Fruit fly (Drosophila melanogaster) whole organism, embryonic: ENCODE measurements around the gene Seipin.
A peak's percentile ranks its signal among the peaks of the same experiment; 100 is the strongest.

Experiments
- B-H1 ChIP-seq: fragments of 200-800 bp; sonication (Bioruptor generic); IDR thresholded peaks from 3 replicates; pipeline ENCODE4 v1.3.6; 2022; ENCODE audit warnings: missing biosample characterization, missing genetic modification characterization
- CG1024 ChIP-seq: fragments of 200-800 bp; sonication (Bioruptor generic); IDR thresholded peaks from 2 replicates; pipeline ENCODE4 v1.3.6; 2022; ENCODE audit warnings: missing biosample characterization, missing genetic modification characterization
- CG10462 ChIP-seq: fragments of 200-800 bp; sonication (Bioruptor generic); optimal IDR thresholded peaks from 2 replicates; lab custom pipeline; 2016; ENCODE audit warnings: missing biosample characterization, missing genetic modification characterization
- CG10654 ChIP-seq: fragments of 200-800 bp; sonication (Bioruptor generic); optimal IDR thresholded peaks from 2 replicates; lab custom pipeline; 2016; ENCODE audit warnings: missing biosample characterization, missing genetic modification characterization
- CG11456 ChIP-seq: fragments of 200-800 bp; sonication (Bioruptor generic); IDR thresholded peaks from 3 replicates; pipeline ENCODE4 v1.3.6; 2022; ENCODE audit warnings: missing biosample characterization, missing genetic modification characterization
- CG12391 ChIP-seq: fragments of 200-800 bp; sonication (Bioruptor generic); optimal IDR thresholded peaks from 3 replicates; lab custom pipeline; 2018; ENCODE audit warnings: missing biosample characterization, mild to moderate bottlenecking, missing genetic modification characterization, moderate library complexity
- CG13424 ChIP-seq: fragments of 200-800 bp; sonication (Bioruptor generic); optimal IDR thresholded peaks from 2 replicates; lab custom pipeline; 2019; ENCODE audit warnings: missing biosample characterization, mild to moderate bottlenecking, missing genetic modification characterization, moderate library complexity
- CG14014 ChIP-seq: fragments of 200-800 bp; sonication (Bioruptor generic); IDR thresholded peaks from 2 replicates; pipeline ENCODE4 v1.3.6; 2022; ENCODE audit warnings: missing biosample characterization, missing genetic modification characterization
- CG14710 ChIP-seq: fragments of 200-800 bp; sonication (Bioruptor generic); optimal IDR thresholded peaks from 3 replicates; lab custom pipeline; 2019; ENCODE audit warnings: missing biosample characterization, mild to moderate bottlenecking, missing genetic modification characterization, moderate library complexity
- CG1647 ChIP-seq: fragments of 200-800 bp; sonication (Bioruptor generic); optimal IDR thresholded peaks from 3 replicates; lab custom pipeline; 2016; ENCODE audit warnings: missing biosample characterization, missing genetic modification characterization
- CG17912 ChIP-seq: fragments of 200-800 bp; sonication (Bioruptor generic); optimal IDR thresholded peaks from 2 replicates; lab custom pipeline; 2018; ENCODE audit warnings: missing biosample characterization, mild to moderate bottlenecking, missing genetic modification characterization
- CG2875 ChIP-seq: fragments of 200-800 bp; sonication (Bioruptor generic); optimal IDR thresholded peaks from 2 replicates; lab custom pipeline; 2017; ENCODE audit warnings: missing biosample characterization, mild to moderate bottlenecking, missing genetic modification characterization, missing genetic modification reagents
- CG31224 ChIP-seq: fragments of 200-800 bp; sonication (Bioruptor generic); IDR thresholded peaks from 2 replicates; pipeline ENCODE4 v1.3.6; 2022; ENCODE audit warnings: missing biosample characterization, missing genetic modification characterization
- CG31441 ChIP-seq: fragments of 200-800 bp; sonication (Bioruptor generic); IDR thresholded peaks from 2 replicates; pipeline ENCODE4 v1.3.6; 2022; ENCODE audit warnings: missing biosample characterization, missing genetic modification characterization
- CG3281 ChIP-seq: fragments of 200-800 bp; sonication (Bioruptor generic); optimal IDR thresholded peaks from 3 replicates; lab custom pipeline; 2017; ENCODE audit warnings: missing biosample characterization, mild to moderate bottlenecking, missing genetic modification characterization
- CG34376 ChIP-seq: fragments of 200-800 bp; sonication (Bioruptor generic); optimal IDR thresholded peaks from 2 replicates; lab custom pipeline; 2018; ENCODE audit warnings: missing biosample characterization, mild to moderate bottlenecking, missing genetic modification characterization
- CG4707 ChIP-seq: fragments of 200-800 bp; sonication (Bioruptor generic); optimal IDR thresholded peaks from 2 replicates; lab custom pipeline; 2018; ENCODE audit warnings: missing biosample characterization, mild to moderate bottlenecking, missing genetic modification characterization, moderate library complexity
- CG6272 ChIP-seq: fragments of 200-800 bp; sonication (Bioruptor generic); IDR thresholded peaks from 2 replicates; pipeline ENCODE4 v1.3.6; 2022; ENCODE audit warnings: missing biosample characterization, missing genetic modification characterization
- CG7745 ChIP-seq: fragments of 200-800 bp; sonication (Bioruptor generic); optimal IDR thresholded peaks from 2 replicates; lab custom pipeline; 2018; ENCODE audit warnings: missing biosample characterization, mild to moderate bottlenecking, missing genetic modification characterization, moderate library complexity
- CG8290 ChIP-seq, 3 experiments: fragments of 200-800 bp; sonication (Bioruptor generic); optimal IDR thresholded peaks; 2 replicates each; lab custom pipeline; 2016 to 2019; ENCODE audit warnings: missing biosample characterization in 3 of 3, missing genetic modification characterization in 3 of 3, mild to moderate bottlenecking in 2 of 3, moderate library complexity in 1 of 3
- CG8924 ChIP-seq: fragments of 200-800 bp; optimal IDR thresholded peaks from 3 replicates; lab custom pipeline; 2019; ENCODE audit warnings: missing biosample characterization, mild to moderate bottlenecking, missing genetic modification characterization, moderate library complexity
- CG9215 ChIP-seq: fragments of 200-800 bp; sonication (Bioruptor generic); IDR thresholded peaks from 2 replicates; pipeline ENCODE4 v1.3.6; 2022; ENCODE audit warnings: missing biosample characterization, missing genetic modification characterization
- ERR ChIP-seq: fragments of 200-800 bp; sonication (Bioruptor generic); optimal IDR thresholded peaks from 2 replicates; lab custom pipeline; 2016; ENCODE audit warnings: missing biosample characterization, missing genetic modification characterization
- Ets97D ChIP-seq: fragments of 200-800 bp; sonication (Bioruptor generic); optimal IDR thresholded peaks from 3 replicates; lab custom pipeline; 2016; ENCODE audit warnings: missing biosample characterization, missing genetic modification characterization
- HHEX ChIP-seq: fragments of 200-800 bp; sonication (Bioruptor generic); optimal IDR thresholded peaks from 3 replicates; lab custom pipeline; 2017; ENCODE audit warnings: missing biosample characterization, mild to moderate bottlenecking, missing genetic modification characterization, missing genetic modification reagents
- HLH3B ChIP-seq: fragments of 200-800 bp; sonication (Bioruptor generic); IDR thresholded peaks from 2 replicates; pipeline ENCODE4 v1.3.6; 2022; ENCODE audit warnings: missing biosample characterization, missing genetic modification characterization
- HLH4C ChIP-seq: fragments of 200-800 bp; sonication (Bioruptor generic); IDR thresholded peaks from 3 replicates; pipeline ENCODE4 v1.3.6; 2022; ENCODE audit warnings: missing biosample characterization, missing genetic modification characterization; ENCODE audit not compliant: partially characterized antibody
- NC2β ChIP-seq: fragments of 200-800 bp; sonication (Bioruptor generic); optimal IDR thresholded peaks from 2 replicates; lab custom pipeline; 2016; ENCODE audit warnings: missing biosample characterization, missing genetic modification characterization
- Oaz ChIP-seq: fragments of 200-800 bp; sonication (Bioruptor generic); IDR thresholded peaks from 2 replicates; pipeline ENCODE4 v1.3.6; 2022; ENCODE audit warnings: missing biosample characterization, missing genetic modification characterization
- Rfx ChIP-seq: fragments of 200-800 bp; sonication (Bioruptor generic); IDR thresholded peaks from 2 replicates; pipeline ENCODE4 v1.3.6; 2022; ENCODE audit warnings: missing biosample characterization, missing genetic modification characterization
- Sox100B ChIP-seq: fragments of 200-800 bp; sonication (Bioruptor generic); optimal IDR thresholded peaks from 3 replicates; lab custom pipeline; 2018; ENCODE audit warnings: missing biosample characterization, mild to moderate bottlenecking, missing genetic modification characterization
- Xbp1 ChIP-seq: fragments of 200-800 bp; sonication (Bioruptor generic); optimal IDR thresholded peaks from 3 replicates; lab custom pipeline; 2016; ENCODE audit warnings: missing biosample characterization, mild to moderate bottlenecking, missing genetic modification characterization
- bigmax ChIP-seq: fragments of 200-800 bp; sonication (Bioruptor generic); optimal IDR thresholded peaks from 2 replicates; lab custom pipeline; 2018; ENCODE audit warnings: missing biosample characterization, mild to moderate bottlenecking, missing genetic modification characterization
- bsh ChIP-seq, 2 experiments: fragments of 200-800 bp; sonication (Bioruptor generic); optimal IDR thresholded peaks; 2 replicates each; lab custom pipeline; 2017 to 2018; ENCODE audit warnings: mild to moderate bottlenecking in 2 of 2, missing biosample characterization in 2 of 2, missing genetic modification characterization in 2 of 2, moderate library complexity in 1 of 2
- btn ChIP-seq: fragments of 200-800 bp; sonication (Bioruptor generic); optimal IDR thresholded peaks from 2 replicates; lab custom pipeline; 2016; ENCODE audit warnings: missing biosample characterization, missing genetic modification characterization
- crc ChIP-seq: fragments of 200-800 bp; sonication (Bioruptor generic); optimal IDR thresholded peaks from 2 replicates; lab custom pipeline; 2016; ENCODE audit warnings: missing biosample characterization, missing genetic modification characterization
- disco-r ChIP-seq: fragments of 200-800 bp; sonication (Bioruptor generic); optimal IDR thresholded peaks from 2 replicates; lab custom pipeline; 2016; ENCODE audit warnings: missing biosample characterization, missing genetic modification characterization
- hth ChIP-seq: fragments of >200 bp; optimal IDR thresholded peaks from 2 replicates; lab custom pipeline; 2017; ENCODE audit warnings: inconsistent platforms
- kni ChIP-seq: fragments of 200-800 bp; sonication (Bioruptor generic); optimal IDR thresholded peaks from 3 replicates; lab custom pipeline; 2017; ENCODE audit warnings: mild to moderate bottlenecking, missing biosample characterization, missing genetic modification reagents, missing genetic modification characterization
- mirr ChIP-seq: fragments of 200-800 bp; sonication (Bioruptor generic); optimal IDR thresholded peaks from 3 replicates; lab custom pipeline; 2018; ENCODE audit warnings: missing biosample characterization, mild to moderate bottlenecking, missing genetic modification characterization
- psq ChIP-seq: fragments of 200-800 bp; sonication (Bioruptor generic); optimal IDR thresholded peaks from 2 replicates; lab custom pipeline; 2017; ENCODE audit warnings: missing biosample characterization, missing genetic modification characterization
- rib ChIP-seq: fragments of 200-800 bp; sonication (Bioruptor generic); IDR thresholded peaks from 2 replicates; pipeline ENCODE4 v1.3.6; 2022; ENCODE audit warnings: missing biosample characterization, missing genetic modification characterization
- schlank ChIP-seq: fragments of 200-800 bp; sonication (Bioruptor generic); optimal IDR thresholded peaks from 2 replicates; lab custom pipeline; 2018; ENCODE audit warnings: missing biosample characterization, mild to moderate bottlenecking, missing genetic modification characterization
- sqz ChIP-seq: fragments of 200-800 bp; sonication (Bioruptor generic); optimal IDR thresholded peaks from 3 replicates; lab custom pipeline; 2018; ENCODE audit warnings: missing biosample characterization, mild to moderate bottlenecking, missing genetic modification characterization
- stc ChIP-seq: fragments of 200-800 bp; sonication (Bioruptor generic); IDR thresholded peaks from 2 replicates; pipeline ENCODE4 v1.3.6; 2022; ENCODE audit warnings: missing biosample characterization, missing genetic modification characterization
- tna ChIP-seq: fragments of 200-800 bp; sonication (Bioruptor generic); IDR thresholded peaks from 2 replicates; pipeline ENCODE4 v1.3.6; 2022; ENCODE audit warnings: missing biosample characterization, missing genetic modification characterization; ENCODE audit not compliant: partially characterized antibody
- toy ChIP-seq: fragments of 200-800 bp; sonication (Bioruptor generic); IDR thresholded peaks from 2 replicates; pipeline ENCODE4 v1.3.6; 2022; ENCODE audit warnings: missing biosample characterization, missing genetic modification characterization
- vvl ChIP-seq: fragments of 200-800 bp; sonication (Bioruptor generic); IDR thresholded peaks from 2 replicates; pipeline ENCODE4 v1.3.6; 2022; ENCODE audit warnings: missing biosample characterization, missing genetic modification characterization
- zen ChIP-seq: fragments of 200-800 bp; sonication (Bioruptor generic); optimal IDR thresholded peaks from 3 replicates; lab custom pipeline; 2018; ENCODE audit warnings: missing biosample characterization, mild to moderate bottlenecking, missing genetic modification characterization, moderate library complexity

Seipin gene

DNA sequence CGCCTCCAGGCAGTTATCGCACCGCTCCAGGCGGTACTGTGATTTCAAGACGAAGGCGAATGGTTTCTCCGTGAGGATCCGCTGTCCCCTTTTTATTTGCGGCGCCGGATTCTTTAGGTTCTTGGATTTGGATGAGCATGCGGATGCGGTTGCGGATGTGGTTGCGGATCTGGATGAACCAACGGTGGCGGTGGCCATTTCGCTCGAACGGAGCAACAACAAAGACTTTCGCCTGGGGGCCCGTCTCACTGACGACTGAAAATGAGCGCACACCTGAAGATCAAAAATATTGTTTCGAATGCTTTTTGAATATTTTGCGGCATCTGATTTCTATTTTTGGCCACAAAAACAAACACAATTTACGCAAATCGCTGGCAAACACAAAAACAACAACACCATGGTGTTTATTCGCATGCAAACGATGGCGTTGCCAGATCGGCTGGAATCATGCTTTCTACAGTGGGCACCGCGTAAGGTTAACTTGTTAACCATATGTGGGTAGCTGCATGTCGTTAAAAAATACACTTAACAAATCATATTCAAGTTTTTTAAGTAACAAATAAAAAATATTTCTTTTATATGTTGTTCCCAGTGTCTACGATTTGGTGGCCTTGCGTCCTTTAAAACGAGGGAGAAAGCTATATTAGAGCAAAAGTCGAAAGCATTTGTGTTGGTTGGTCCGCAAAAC is 11.0 kb upstream of the Seipin start, which contains the start of gene Smyd3 (continued):
- TF ChIP-seq CG11456 (GFP tag; lab: Robert Waterston, UW) (peak; percentile 88), bsh (GFP tag; optimal IDR thresholded peaks at IDR 0.05; lab: Kevin White, UChicago) (peak; percentile 17 to 78), CG13424 (peak; percentile 73), NC2β (peak; percentile 74), CG31441 (no peak; the same call in 1 of the 2 replicates), crc (GFP tag; lab: Kevin White, UChicago) (peak; percentile 58), Ets97D (GFP tag; lab: Kevin White, UChicago) (peak; percentile 65), CG8290 (GFP tag; optimal IDR thresholded peaks at IDR 0.05; lab: Kevin White, UChicago) (peak; percentile 61), CG8290 (tag; optimal IDR thresholded peaks at IDR 0.05; lab: Kevin White, UChicago) (no peak), CG2875 (GFP tag; lab: Kevin White, UChicago) (no peak), hth (lab: Kevin White, UChicago) (no peak), B-H1 (GFP tag; lab: Robert Waterston, UW) (peak; percentile 72), CG8924 (tag; lab: Kevin White, UChicago) (peak; percentile 69), ERR (peak; percentile 65), vvl (peak; percentile 88), CG12391 (tag; lab: Kevin White, UChicago) (peak; percentile 77), CG4707 (peak; percentile 69), rib (GFP tag; lab: Robert Waterston, UW) (peak; percentile 79), stc (GFP tag; lab: Robert Waterston, UW) (peak; percentile 79; the same call in 1 of the 2 replicates), CG6272 (GFP tag; lab: Robert Waterston, UW) (peak; percentile 75), Sox100B (no peak), btn (GFP tag; lab: Kevin White, UChicago) (peak; percentile 17), CG31224 (GFP tag; lab: Robert Waterston, UW) (peak; percentile 52), Rfx (GFP tag; lab: Robert Waterston, UW) (peak; percentile 86), CG3281 (GFP tag; lab: Kevin White, UChicago) (peak; percentile 64), CG10654 (GFP tag; lab: Kevin White, UChicago) (peak; percentile 64), disco-r (GFP tag; lab: Kevin White, UChicago) (no peak), toy (GFP tag; lab: Robert Waterston, UW) (no peak), CG1647 (peak; percentile 63), Xbp1 (GFP tag; lab: Kevin White, UChicago) (peak; percentile 86), CG17912 (GFP tag; lab: Kevin White, UChicago) (no peak), CG14710 (tag; lab: Kevin White, UChicago) (peak; percentile 58), psq (GFP tag; lab: Kevin White, UChicago) (peak; percentile 36), HHEX (GFP tag; lab: Kevin White, UChicago) (peak; percentile 71), CG10462 (peak; percentile 59), mirr (GFP tag; lab: Kevin White, UChicago) (peak; percentile 33), tna (GFP tag; lab: Robert Waterston, UW) (no peak), CG7745 (tag; lab: Kevin White, UChicago) (no peak), CG1024 (peak; percentile 60), CG9215 (GFP tag; lab: Robert Waterston, UW) (peak; percentile 53), schlank (tag; lab: Kevin White, UChicago) (peak; percentile 1), HLH4C (GFP tag; lab: Robert Waterston, UW) (no peak), Oaz (GFP tag; lab: Robert Waterston, UW) (peak; percentile 38; the same call in 1 of the 2 replicates), sqz (GFP tag; lab: Kevin White, UChicago) (no peak), zen (peak; percentile 44), CG34376 (GFP tag; lab: Kevin White, UChicago) (peak; percentile 42), CG14014 (GFP tag; lab: Robert Waterston, UW) (peak; percentile 85), bigmax (GFP tag; lab: Kevin White, UChicago) (no peak), kni (GFP tag; lab: Kevin White, UChicago) (no peak), HLH3B (GFP tag; lab: Robert Waterston, UW) (peak; percentile 84)
